Worm (Caenorhabditis elegans): Measurements from ENCODE around the gene skr-15.

Gene skr-15

DNA sequence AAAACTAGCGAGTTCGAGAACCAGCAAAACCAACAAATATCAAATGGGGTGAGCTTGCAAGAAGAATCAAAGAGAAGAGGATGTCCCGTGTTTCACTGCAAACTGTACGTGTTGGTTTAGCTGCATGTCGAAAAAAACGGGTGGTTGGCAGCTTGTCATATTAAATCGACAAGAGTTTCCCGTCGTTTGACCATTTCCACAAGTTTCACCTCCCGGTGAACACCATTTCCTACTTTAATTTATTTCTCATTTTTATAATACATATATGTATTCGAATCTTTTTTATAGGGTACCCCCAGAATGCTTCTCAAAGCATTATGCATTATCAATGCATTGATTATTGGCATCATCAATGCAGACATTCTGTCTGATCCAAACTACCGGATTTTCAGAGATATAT is 28.6 kb upstream of the skr-15 start, which contains the start of gene Y8A9A.2:
Gene Y8A9A.2, plus strand, starts transcription at position 301 of the 400 bp plus-strand sequence.
- TF ChIP-seq syd-9 (tag; optimal IDR thresholded peaks at IDR 0.05) (no peak), ama-1 (optimal IDR thresholded peaks at IDR 0.05) (no peak), ets-4 (tag; optimal IDR thresholded peaks at IDR 0.05) (no peak), F13H6.1 (tag; optimal IDR thresholded peaks at IDR 0.05) (no peak), che-1 (tag; optimal IDR thresholded peaks at IDR 0.05) (no peak), ceh-2 (tag; optimal IDR thresholded peaks at IDR 0.05) (no peak), lim-6 (tag; optimal IDR thresholded peaks at IDR 0.05) (no peak), ceh-24 (tag; optimal IDR thresholded peaks at IDR 0.05) (no peak), sox-2 (GFP tag; IDR thresholded peaks at IDR 0.05) (no peak), C38D4.7 (GFP tag; optimal IDR thresholded peaks at IDR 0.05) (no peak), pat-9 (tag; optimal IDR thresholded peaks at IDR 0.05) (no peak), hlh-8 (tag; optimal IDR thresholded peaks at IDR 0.05) (no peak), ceh-18 (tag; optimal IDR thresholded peaks at IDR 0.05) (no peak), hlh-13 (GFP tag; optimal IDR thresholded peaks at IDR 0.05) (no peak)

DNA sequence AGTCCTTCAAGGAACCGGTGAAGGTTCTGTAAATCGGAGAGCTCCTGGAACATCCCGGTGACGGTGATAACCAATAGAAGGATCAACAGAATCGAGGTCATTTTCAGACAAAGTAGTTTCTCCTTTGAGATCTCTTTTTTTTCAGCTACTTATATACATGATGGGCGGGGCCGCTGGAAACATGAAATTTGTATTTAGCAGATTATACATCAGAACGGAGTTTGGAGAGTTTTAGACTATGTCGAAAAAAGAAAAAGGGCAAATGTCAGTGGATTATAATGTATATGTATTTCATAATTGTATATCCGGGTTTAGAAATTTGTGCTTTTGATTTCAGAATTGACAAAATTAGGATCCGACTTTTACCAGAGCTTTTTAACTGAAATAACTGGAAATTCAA is 20.7 kb upstream of the skr-15 start, which contains the start of gene ins-32:
Gene ins-32, minus strand, starts transcription at position 101 of the 400 bp plus-strand sequence.
- no peak for TF ChIP-seq ceh-19 (GFP tag; optimal IDR thresholded peaks at IDR 0.05)
- no peak for TF ChIP-seq ets-4 (tag; optimal IDR thresholded peaks at IDR 0.05)
- no peak for TF ChIP-seq ceh-2 (tag; optimal IDR thresholded peaks at IDR 0.05)
- no peak for TF ChIP-seq odd-2 (tag; optimal IDR thresholded peaks at IDR 0.05)
- no peak for TF ChIP-seq ceh-34 (tag; optimal IDR thresholded peaks at IDR 0.05)
- no peak for TF ChIP-seq syd-9 (tag; optimal IDR thresholded peaks at IDR 0.05)
- TF ChIP-seq dve-1 (tag; optimal IDR thresholded peaks at IDR 0.05): no peak
- no peak for TF ChIP-seq fkh-10 (GFP tag; optimal IDR thresholded peaks at IDR 0.05)
- TF ChIP-seq npax-4 (tag; optimal IDR thresholded peaks at IDR 0.05): no peak
- no peak for TF ChIP-seq F13H6.1 (tag; optimal IDR thresholded peaks at IDR 0.05)
- TF ChIP-seq fax-1 (tag; optimal IDR thresholded peaks at IDR 0.05): no peak
- TF ChIP-seq ceh-31 (tag; optimal IDR thresholded peaks at IDR 0.05): no peak
- no peak for TF ChIP-seq C38D4.7 (GFP tag; optimal IDR thresholded peaks at IDR 0.05)
- no peak for TF ChIP-seq sox-2 (GFP tag; IDR thresholded peaks at IDR 0.05)
- TF ChIP-seq ceh-18 (tag; optimal IDR thresholded peaks at IDR 0.05): no peak
- TF ChIP-seq hlh-15 (tag; optimal IDR thresholded peaks at IDR 0.05): no peak
- no peak for TF ChIP-seq nfya-1 (tag; optimal IDR thresholded peaks at IDR 0.05)
- TF ChIP-seq pax-1 (tag; optimal IDR thresholded peaks at IDR 0.05): no peak
- TF ChIP-seq unc-55 (GFP tag; optimal IDR thresholded peaks at IDR 0.05): no peak
- no peak for TF ChIP-seq nhr-11 (tag; optimal IDR thresholded peaks at IDR 0.05)

ce11 chrII:3805518-3805917 is 18.4 kb upstream of the skr-15 start:
- TF ChIP-seq ceh-30 (tag; optimal IDR thresholded peaks at IDR 0.05): no peak
- no peak for TF ChIP-seq fax-1 (tag; optimal IDR thresholded peaks at IDR 0.05)
- no peak for TF ChIP-seq dve-1 (tag; optimal IDR thresholded peaks at IDR 0.05)

DNA sequence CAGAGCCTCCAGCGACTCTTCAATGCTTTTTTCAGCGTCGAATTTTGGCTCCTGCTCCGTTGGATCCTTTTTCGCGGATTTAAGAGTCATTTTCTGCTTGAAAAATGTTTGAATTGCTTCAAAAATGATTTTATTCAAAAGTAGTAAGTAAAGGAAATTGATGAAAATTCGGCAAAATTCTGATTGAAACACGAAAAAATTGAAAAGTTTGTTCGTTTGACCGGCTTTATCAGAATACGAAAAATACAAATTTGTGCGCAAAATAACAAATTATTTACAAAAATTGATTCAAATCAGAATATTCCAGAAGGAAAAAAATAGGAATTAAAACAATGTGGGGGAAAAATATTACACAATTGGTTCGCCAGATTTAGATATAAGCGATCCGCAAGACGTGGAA is 17.0 kb upstream of the skr-15 start, which contains the start of gene F54D10.4:
Gene F54D10.4, minus strand, starts transcription at position 101 of the 400 bp plus-strand sequence.
- no peak for TF ChIP-seq ceh-19 (GFP tag; optimal IDR thresholded peaks at IDR 0.05)
- no peak for TF ChIP-seq unc-3 (GFP tag; conservative IDR thresholded peaks at IDR 0.05)
- TF ChIP-seq unc-3 (tag; optimal IDR thresholded peaks at IDR 0.05): no peak
- no peak for TF ChIP-seq lim-6 (tag; optimal IDR thresholded peaks at IDR 0.05)
- no peak for TF ChIP-seq dve-1 (tag; optimal IDR thresholded peaks at IDR 0.05)
- TF ChIP-seq nhr-11 (tag; optimal IDR thresholded peaks at IDR 0.05): no peak
- no peak for TF ChIP-seq tbx-7 (tag; optimal IDR thresholded peaks at IDR 0.05)
- no peak for TF ChIP-seq pha-2 (tag; optimal IDR thresholded peaks at IDR 0.05)
- TF ChIP-seq ttx-3 (tag; optimal IDR thresholded peaks at IDR 0.05): no peak
- TF ChIP-seq ztf-16 (tag; optimal IDR thresholded peaks at IDR 0.05): no peak
- no peak for TF ChIP-seq nfya-1 (tag; optimal IDR thresholded peaks at IDR 0.05)
- no peak for TF ChIP-seq unc-42 (tag; optimal IDR thresholded peaks at IDR 0.05)
- no peak for TF ChIP-seq pat-9 (tag; optimal IDR thresholded peaks at IDR 0.05)
- TF ChIP-seq C08G9.2 (tag; optimal IDR thresholded peaks at IDR 0.05): no peak
- TF ChIP-seq K02D7.2 (tag; optimal IDR thresholded peaks at IDR 0.05): no peak
- no peak for TF ChIP-seq madf-2 (tag; optimal IDR thresholded peaks at IDR 0.05)
- no peak for TF ChIP-seq unc-55 (GFP tag; optimal IDR thresholded peaks at IDR 0.05)

All from whole organism, late embryonic.